Worm (Caenorhabditis elegans) whole organism, L4 larva: ENCODE data around the gene Y38E10A.28.

ENCODE experiments used
- D1046.2 ChIP-seq: fragments of 200-800 bp; sonication (Bioruptor generic); IDR thresholded peaks from 2 replicates; pipeline ENCODE4 v1.3.6; 2022; ENCODE audit warnings: missing genetic modification characterization, missing compliant biosample characterization
- F26F4.8 ChIP-seq: fragments of 200-800 bp; sonication (Bioruptor generic); conservative IDR thresholded peaks from 2 replicates; pipeline ENCODE4 v1.3.6; 2022; ENCODE audit warnings: missing genetic modification characterization, missing compliant biosample characterization
- F49E8.2 ChIP-seq: sonication (generic microtip); optimal IDR thresholded peaks from 2 replicates; lab custom pipeline; 2016; ENCODE audit warnings: missing compliant biosample characterization, mild to moderate bottlenecking, missing genetic modification characterization, borderline replicate concordance
- R02D3.7 ChIP-seq: fragments of 150-350 bp; sonication (generic microtip); optimal IDR thresholded peaks from 3 replicates; lab custom pipeline; 2014; ENCODE audit warnings: missing biosample characterization, missing genetic modification characterization
- Y105C5A.15 ChIP-seq: fragments of 200-800 bp; sonication (Bioruptor generic); IDR thresholded peaks from 2 replicates; pipeline ENCODE4 v1.3.6; 2022; ENCODE audit warnings: missing genetic modification characterization, missing compliant biosample characterization
- Y75B8A.6 ChIP-seq: fragments of 200-800 bp; sonication (Bioruptor generic); IDR thresholded peaks from 2 replicates; pipeline ENCODE4 v1.3.6; 2022; ENCODE audit warnings: missing genetic modification reagents, missing genetic modification characterization, missing compliant biosample characterization
- ZK337.2 ChIP-seq: fragments of 200-800 bp; sonication (Bioruptor generic); IDR thresholded peaks from 2 replicates; pipeline ENCODE4 v1.3.6; 2022; ENCODE audit warnings: missing genetic modification reagents, missing genetic modification characterization, missing compliant biosample characterization
- ZK546.5 ChIP-seq, 2 experiments: sonication (generic microtip); optimal IDR thresholded peaks; 2 replicates each; lab custom pipeline; 2017; ENCODE audit warnings: missing biosample characterization in 2 of 2, missing genetic modification characterization in 2 of 2
- aly-2 ChIP-seq: sonication (generic microtip); optimal IDR thresholded peaks from 2 replicates; lab custom pipeline; 2018; ENCODE audit warnings: missing biosample characterization, missing genetic modification characterization
- ama-1 ChIP-seq: fragments of 150-350 bp; optimal IDR thresholded peaks from 2 replicates; lab custom pipeline; 2014; ENCODE audit warnings: inconsistent platforms, mixed read lengths
- arid-1 ChIP-seq: fragments of 200-800 bp; sonication (Bioruptor generic); conservative IDR thresholded peaks from 2 replicates; pipeline ENCODE4 v1.3.6; 2022; ENCODE audit warnings: missing genetic modification reagents, missing genetic modification characterization, missing compliant biosample characterization
- ceh-20 ChIP-seq: fragments of 200-800 bp; sonication (Bioruptor generic); IDR thresholded peaks from 2 replicates; pipeline ENCODE4 v1.3.6; 2022; ENCODE audit warnings: missing genetic modification reagents, missing genetic modification characterization, missing compliant biosample characterization
- ceh-28 ChIP-seq: fragments of 150-350 bp; optimal IDR thresholded peaks from 2 replicates; lab custom pipeline; 2014; ENCODE audit warnings: missing biosample characterization, missing genetic modification reagents, missing genetic modification characterization
- ceh-32 ChIP-seq: sonication (generic microtip); optimal IDR thresholded peaks from 2 replicates; lab custom pipeline; 2016; ENCODE audit warnings: mild to moderate bottlenecking, missing genetic modification characterization, missing compliant biosample characterization; ENCODE audit not compliant: poor library complexity
- ceh-44 ChIP-seq: fragments of 200-800 bp; sonication (Bioruptor generic); IDR thresholded peaks from 2 replicates; pipeline ENCODE4 v1.3.6; 2022; ENCODE audit warnings: missing genetic modification reagents, missing genetic modification characterization, missing compliant biosample characterization
- ceh-62 ChIP-seq: sonication (generic microtip); optimal IDR thresholded peaks from 2 replicates; lab custom pipeline; 2017; ENCODE audit warnings: missing biosample characterization, missing genetic modification characterization
- cey-2 ChIP-seq: sonication (generic microtip); optimal IDR thresholded peaks from 3 replicates; lab custom pipeline; 2017; ENCODE audit warnings: missing genetic modification characterization, mild to moderate bottlenecking, missing compliant biosample characterization, antibody characterized with exemption, borderline replicate concordance; ENCODE audit not compliant: insufficient read depth
- daf-12 ChIP-seq: fragments of 150-350 bp; optimal IDR thresholded peaks from 2 replicates; lab custom pipeline; 2014; ENCODE audit warnings: missing biosample characterization, missing genetic modification reagents, missing genetic modification characterization
- daf-16 ChIP-seq, 3 experiments: sonication (generic microtip); optimal IDR thresholded peaks; 2 replicates each; lab custom pipeline; 2016 to 2017; ENCODE audit warnings: missing genetic modification characterization in 3 of 3, missing genetic modification reagents in 3 of 3, mild to moderate bottlenecking in 2 of 3, missing compliant biosample characterization in 2 of 3, missing biosample characterization in 1 of 3, moderate library complexity in 1 of 3
- daf-8 ChIP-seq: fragments of 200-800 bp; sonication (Bioruptor generic); IDR thresholded peaks from 2 replicates; pipeline ENCODE4 v1.3.6; 2022; ENCODE audit warnings: missing genetic modification characterization, missing compliant biosample characterization
- dmd-6 ChIP-seq: fragments of 200-800 bp; sonication (Bioruptor generic); IDR thresholded peaks from 2 replicates; pipeline ENCODE4 v1.3.6; 2022; ENCODE audit warnings: missing genetic modification reagents, missing genetic modification characterization, missing compliant biosample characterization
- dmd-8 ChIP-seq: fragments of 200-800 bp; sonication (Bioruptor generic); IDR thresholded peaks from 2 replicates; pipeline ENCODE4 v1.3.6; 2022; ENCODE audit warnings: missing genetic modification characterization, missing compliant biosample characterization
- dpl-1 ChIP-seq: fragments of 150-350 bp; optimal IDR thresholded peaks from 2 replicates; lab custom pipeline; 2014; ENCODE audit warnings: missing biosample characterization, missing genetic modification reagents, missing genetic modification characterization
- egl-43 ChIP-seq: fragments of 200-800 bp; sonication (Bioruptor generic); IDR thresholded peaks from 2 replicates; pipeline ENCODE4 v1.3.6; 2022; ENCODE audit warnings: missing genetic modification reagents, missing genetic modification characterization, missing compliant biosample characterization
- fkh-10 ChIP-seq: fragments of 150-350 bp; optimal IDR thresholded peaks from 2 replicates; lab custom pipeline; 2014; ENCODE audit warnings: missing biosample characterization, missing genetic modification reagents, missing genetic modification characterization
- gei-8 ChIP-seq: fragments of 200-800 bp; sonication (Bioruptor generic); optimal IDR thresholded peaks from 2 replicates; lab custom pipeline; 2018; ENCODE audit warnings: mild to moderate bottlenecking, missing genetic modification characterization, missing compliant biosample characterization
- hlh-11 ChIP-seq: fragments of 200-800 bp; sonication (Bioruptor generic); optimal IDR thresholded peaks from 2 replicates; lab custom pipeline; 2018; ENCODE audit warnings: mild to moderate bottlenecking, missing genetic modification characterization, missing compliant biosample characterization
- hlh-30 ChIP-seq: sonication (generic microtip); optimal IDR thresholded peaks from 2 replicates; lab custom pipeline; 2017; ENCODE audit warnings: antibody characterized with exemption, mild to moderate bottlenecking, missing genetic modification characterization, missing compliant biosample characterization; ENCODE audit not compliant: insufficient read depth
- lin-15B ChIP-seq: fragments of 150-350 bp; sonication (generic microtip); optimal IDR thresholded peaks from 3 replicates; lab custom pipeline; 2014; ENCODE audit warnings: missing biosample characterization, missing genetic modification characterization
- lin-38 ChIP-seq: fragments of 200-800 bp; sonication (Bioruptor generic); IDR thresholded peaks from 2 replicates; pipeline ENCODE4 v1.3.6; 2022; ENCODE audit warnings: missing genetic modification reagents, missing genetic modification characterization, missing compliant biosample characterization
- madf-9 ChIP-seq: fragments of 200-800 bp; sonication (Bioruptor generic); conservative IDR thresholded peaks from 2 replicates; pipeline ENCODE4 v1.3.6; 2022; ENCODE audit warnings: missing genetic modification reagents, missing genetic modification characterization, missing compliant biosample characterization
- mdl-1 ChIP-seq, 2 experiments: fragments of 150-350 bp in 1 of 2; sonication (generic microtip) in 1 of 2; optimal IDR thresholded peaks; 2 replicates each; lab custom pipeline; 2014 to 2017; ENCODE audit warnings: missing biosample characterization in 2 of 2, missing genetic modification characterization in 2 of 2
- mdt-29 ChIP-seq: fragments of 200-800 bp; sonication (Bioruptor generic); IDR thresholded peaks from 2 replicates; pipeline ENCODE4 v1.3.6; 2022; ENCODE audit warnings: missing genetic modification reagents, missing genetic modification characterization, missing compliant biosample characterization
- mes-2 ChIP-seq: sonication (generic microtip); optimal IDR thresholded peaks from 2 replicates; lab custom pipeline; 2016; ENCODE audit warnings: missing genotype, mild to moderate bottlenecking, missing genetic modification characterization, missing compliant biosample characterization; ENCODE audit not compliant: poor library complexity, severe bottlenecking
- nhr-102 ChIP-seq: sonication (generic microtip); optimal IDR thresholded peaks from 2 replicates; lab custom pipeline; 2016; ENCODE audit warnings: mild to moderate bottlenecking, missing genetic modification characterization, moderate library complexity, missing compliant biosample characterization
- nhr-11 ChIP-seq: fragments of 150-350 bp; optimal IDR thresholded peaks from 2 replicates; lab custom pipeline; 2014; ENCODE audit warnings: missing biosample characterization, missing genetic modification characterization
- nhr-237 ChIP-seq: sonication (generic microtip); optimal IDR thresholded peaks from 2 replicates; lab custom pipeline; 2017; ENCODE audit warnings: missing biosample characterization, missing genetic modification characterization
- nhr-28 ChIP-seq: fragments of 150-350 bp; optimal IDR thresholded peaks from 2 replicates; lab custom pipeline; 2014; ENCODE audit warnings: missing biosample characterization, missing genetic modification characterization
- nhr-41 ChIP-seq: fragments of 200-800 bp; sonication (Bioruptor generic); IDR thresholded peaks from 2 replicates; pipeline ENCODE4 v1.3.6; 2022; ENCODE audit warnings: missing genetic modification reagents, missing genetic modification characterization, missing compliant biosample characterization
- nhr-42 ChIP-seq: fragments of 200-800 bp; sonication (Bioruptor generic); IDR thresholded peaks from 2 replicates; pipeline ENCODE4 v1.3.6; 2022; ENCODE audit warnings: missing genetic modification characterization, missing compliant biosample characterization
- nhr-48 ChIP-seq: sonication (generic microtip); optimal IDR thresholded peaks from 2 replicates; lab custom pipeline; 2016; ENCODE audit warnings: mild to moderate bottlenecking, missing genetic modification characterization, missing compliant biosample characterization
- nhr-76 ChIP-seq: fragments of 150-350 bp; optimal IDR thresholded peaks from 2 replicates; lab custom pipeline; 2014; ENCODE audit warnings: missing biosample characterization, missing genetic modification characterization
- pqm-1 ChIP-seq: sonication (generic microtip); optimal IDR thresholded peaks from 2 replicates; lab custom pipeline; 2017; ENCODE audit warnings: missing biosample characterization, missing genetic modification characterization
- sdz-12 ChIP-seq: fragments of 200-800 bp; sonication (Bioruptor generic); optimal IDR thresholded peaks from 2 replicates; lab custom pipeline; 2018; ENCODE audit warnings: mild to moderate bottlenecking, missing genetic modification characterization, missing compliant biosample characterization
- skn-1 ChIP-seq: fragments of 150-350 bp; optimal IDR thresholded peaks from 2 replicates; lab custom pipeline; 2014; ENCODE audit warnings: missing biosample characterization, missing genetic modification characterization
- snpc-1.2 ChIP-seq: fragments of 200-800 bp; sonication (Bioruptor generic); IDR thresholded peaks from 2 replicates; pipeline ENCODE4 v1.3.6; 2022; ENCODE audit warnings: missing genetic modification reagents, missing genetic modification characterization, missing compliant biosample characterization
- spr-1 ChIP-seq: sonication (generic microtip); optimal IDR thresholded peaks from 2 replicates; lab custom pipeline; 2016; ENCODE audit warnings: mild to moderate bottlenecking, missing genetic modification characterization, missing compliant biosample characterization
- spr-3 ChIP-seq: fragments of 200-800 bp; sonication (Bioruptor generic); optimal IDR thresholded peaks from 2 replicates; lab custom pipeline; 2018; ENCODE audit warnings: mild to moderate bottlenecking, missing genetic modification characterization, missing compliant biosample characterization
- tra-1 ChIP-seq: fragments of 200-800 bp; sonication (Bioruptor generic); IDR thresholded peaks from 2 replicates; pipeline ENCODE4 v1.3.6; 2022; ENCODE audit warnings: missing genetic modification reagents, missing genetic modification characterization, missing compliant biosample characterization
- zag-1 ChIP-seq: fragments of 150-350 bp; optimal IDR thresholded peaks from 2 replicates; lab custom pipeline; 2014; ENCODE audit warnings: missing biosample characterization, missing genetic modification characterization
- zip-11 ChIP-seq: fragments of 200-800 bp; sonication (Bioruptor generic); IDR thresholded peaks from 2 replicates; pipeline ENCODE4 v1.3.6; 2022; ENCODE audit warnings: missing genetic modification characterization, missing compliant biosample characterization
- ztf-7 ChIP-seq: fragments of 150-350 bp; optimal IDR thresholded peaks from 2 replicates; lab custom pipeline; 2014; ENCODE audit warnings: missing biosample characterization, missing genetic modification characterization

The Y38E10A.28 gene

DNA sequence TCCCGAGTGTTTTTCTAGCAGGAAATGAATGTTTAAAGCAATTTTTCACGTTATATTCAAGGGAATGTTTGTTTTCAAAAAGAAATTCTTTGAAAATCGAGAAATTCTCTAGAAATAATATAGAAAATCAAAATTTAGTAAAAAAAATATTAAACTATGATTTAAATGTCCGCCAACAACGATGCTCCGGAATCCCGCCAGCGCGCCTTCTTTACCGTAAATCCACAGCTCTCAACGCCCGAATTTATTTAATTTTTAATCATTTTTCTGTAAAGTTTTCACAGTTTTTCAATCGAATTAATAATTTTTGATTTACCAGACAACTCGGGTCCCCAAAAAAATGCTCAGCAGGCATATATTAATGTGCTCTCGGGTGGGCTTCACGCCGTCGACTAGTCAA lies 50.1 kb downstream of the Y38E10A.28 start, which contains the start of the genes Y38E10A.33 and cox-10 (continued):
- TF ChIP-seq spr-1 (tag; lab: Kevin White, UChicago) (no peak), nhr-237 (no peak), sdz-12 (GFP tag; lab: Kevin White, UChicago) (no peak), hlh-11 (tag; lab: Kevin White, UChicago) (no peak), F49E8.2 (tag; lab: Kevin White, UChicago) (no peak), lin-38 (GFP tag; lab: Robert Waterston, UW) (peak; percentile 72), arid-1 (GFP tag; lab: Robert Waterston, UW) (no peak), cey-2 (no peak), snpc-1.2 (GFP tag; lab: Robert Waterston, UW) (no peak), dmd-8 (GFP tag; lab: Robert Waterston, UW) (no peak), daf-12 (tag; lab: Kevin White, UChicago) (no peak), nhr-76 (tag; lab: Kevin White, UChicago) (no peak), nhr-28 (tag; lab: Kevin White, UChicago) (no peak), nhr-102 (tag; lab: Kevin White, UChicago) (peak; percentile 27), daf-16 (GFP tag; optimal IDR thresholded peaks at IDR 0.05; lab: Kevin White, UChicago) (no peak), daf-16 (tag; optimal IDR thresholded peaks at IDR 0.05; lab: Kevin White, UChicago) (no peak), egl-43 (GFP tag; lab: Robert Waterston, UW) (no peak), fkh-10 (GFP tag; lab: Kevin White, UChicago) (no peak), F26F4.8 (GFP tag; lab: Robert Waterston, UW) (no peak), mdt-29 (GFP tag; lab: Robert Waterston, UW) (no peak), ceh-44 (no peak), zip-11 (GFP tag; lab: Robert Waterston, UW) (no peak), lin-15B (tag; lab: Kevin White, UChicago) (no peak), daf-8 (no peak), aly-2 (tag; lab: Kevin White, UChicago) (no peak), tra-1 (no peak), ceh-62 (no peak), gei-8 (GFP tag; lab: Kevin White, UChicago) (no peak), dmd-6 (GFP tag; lab: Robert Waterston, UW) (no peak), nhr-48 (no peak), ceh-20 (GFP tag; lab: Robert Waterston, UW) (no peak), D1046.2 (no peak), R02D3.7 (peak; percentile 72), dpl-1 (GFP tag; lab: Kevin White, UChicago) (peak; percentile 90), ztf-7 (tag; lab: Kevin White, UChicago) (peak; percentile 9), Y75B8A.6 (GFP tag; lab: Robert Waterston, UW) (no peak), ceh-32 (no peak), ceh-28 (tag; lab: Kevin White, UChicago) (no peak), mes-2 (peak; percentile 85), hlh-30 (tag; lab: Kevin White, UChicago) (peak; percentile 8), nhr-41 (GFP tag; lab: Robert Waterston, UW) (no peak), ZK337.2 (no peak), nhr-42 (no peak), ZK546.5 (tag; optimal IDR thresholded peaks at IDR 0.05; lab: Kevin White, UChicago) (no peak), Y105C5A.15 (GFP tag; lab: Robert Waterston, UW) (no peak), skn-1 (tag; lab: Kevin White, UChicago) (no peak), pqm-1 (tag; lab: Kevin White, UChicago) (no peak), mdl-1 (tag; optimal IDR thresholded peaks at IDR 0.05; lab: Kevin White, UChicago) (no peak), spr-3 (GFP tag; lab: Kevin White, UChicago) (no peak), zag-1 (tag; lab: Kevin White, UChicago) (no peak), madf-9 (GFP tag; lab: Robert Waterston, UW) (no peak), ama-1 (lab: Kevin White, UChicago) (no peak), nhr-11 (tag; lab: Kevin White, UChicago) (no peak)
